Fruit fly (Drosophila melanogaster) whole organism, embryonic: Measurements from ENCODE around the gene Sgs1.

ENCODE experiments used
- Atf6 ChIP-seq: fragments of 200-800 bp; sonication (Bioruptor generic); IDR thresholded peaks from 2 replicates; pipeline ENCODE4 v1.3.6; 2022; ENCODE audit warnings: missing biosample characterization, missing genetic modification characterization
- Bgb ChIP-seq: fragments of 200-800 bp; sonication (Bioruptor generic); IDR thresholded peaks from 2 replicates; pipeline ENCODE4 v1.3.6; 2022; ENCODE audit warnings: missing biosample characterization, missing genetic modification characterization; ENCODE audit not compliant: partially characterized antibody
- CG10209 ChIP-seq: fragments of 200-800 bp; sonication (Bioruptor generic); optimal IDR thresholded peaks from 3 replicates; lab custom pipeline; 2017; ENCODE audit warnings: missing biosample characterization, mild to moderate bottlenecking, missing genetic modification characterization, missing genetic modification reagents
- CG10959 ChIP-seq: fragments of 200-800 bp; sonication (Bioruptor generic); IDR thresholded peaks from 2 replicates; pipeline ENCODE4 v1.3.6; 2022; ENCODE audit warnings: missing biosample characterization, missing genetic modification characterization
- CG11085 ChIP-seq: fragments of 200-800 bp; sonication (Bioruptor generic); IDR thresholded peaks from 2 replicates; pipeline ENCODE4 v1.3.6; 2022; ENCODE audit warnings: missing biosample characterization, missing genetic modification characterization
- CG11093 ChIP-seq: fragments of 200-800 bp; sonication (Bioruptor generic); IDR thresholded peaks from 3 replicates; pipeline ENCODE4 v1.3.6; 2022; ENCODE audit warnings: missing biosample characterization, missing genetic modification characterization
- CG12219 ChIP-seq: fragments of 200-800 bp; sonication (Bioruptor generic); optimal IDR thresholded peaks from 3 replicates; lab custom pipeline; 2018; ENCODE audit warnings: missing biosample characterization, mild to moderate bottlenecking, missing genetic modification characterization
- CG13287 ChIP-seq: fragments of 200-800 bp; sonication (Bioruptor generic); IDR thresholded peaks from 2 replicates; pipeline ENCODE4 v1.3.6; 2022; ENCODE audit warnings: missing biosample characterization, missing genetic modification characterization; ENCODE audit not compliant: partially characterized antibody
- CG14965 ChIP-seq: fragments of 200-800 bp; sonication (Bioruptor generic); optimal IDR thresholded peaks from 2 replicates; lab custom pipeline; 2016; ENCODE audit warnings: missing biosample characterization, missing genetic modification characterization, borderline replicate concordance
- CG1529 ChIP-seq: fragments of 200-800 bp; sonication (Bioruptor generic); optimal IDR thresholded peaks from 3 replicates; lab custom pipeline; 2018; ENCODE audit warnings: missing biosample characterization, missing genetic modification characterization
- CG16815 ChIP-seq: fragments of 200-800 bp; sonication (Bioruptor generic); optimal IDR thresholded peaks from 3 replicates; lab custom pipeline; 2017; ENCODE audit warnings: missing biosample characterization, mild to moderate bottlenecking, missing genetic modification characterization
- CG17361 ChIP-seq: fragments of 200-800 bp; sonication (Bioruptor generic); IDR thresholded peaks from 3 replicates; pipeline ENCODE4 v1.3.6; 2022; ENCODE audit warnings: missing biosample characterization, missing genetic modification characterization
- CG2116 ChIP-seq: fragments of 200-800 bp; sonication (Bioruptor generic); optimal IDR thresholded peaks from 3 replicates; lab custom pipeline; 2018; ENCODE audit warnings: missing biosample characterization, mild to moderate bottlenecking, missing genetic modification characterization
- CG2129 ChIP-seq: fragments of 200-800 bp; sonication (Bioruptor generic); IDR thresholded peaks from 2 replicates; pipeline ENCODE4 v1.3.6; 2022; ENCODE audit warnings: missing biosample characterization, missing genetic modification characterization; ENCODE audit not compliant: partially characterized antibody
- CG2889 ChIP-seq: fragments of 200-800 bp; sonication (Bioruptor generic); IDR thresholded peaks from 3 replicates; pipeline ENCODE4 v1.3.6; 2022; ENCODE audit warnings: missing biosample characterization, missing genetic modification characterization
- CG30020 ChIP-seq: fragments of 200-800 bp; optimal IDR thresholded peaks from 2 replicates; lab custom pipeline; 2019; ENCODE audit warnings: missing biosample characterization, mild to moderate bottlenecking, missing genetic modification characterization, moderate library complexity
- CG33213 ChIP-seq: fragments of 200-800 bp; sonication (Bioruptor generic); optimal IDR thresholded peaks from 3 replicates; lab custom pipeline; 2016; ENCODE audit warnings: missing biosample characterization, missing genetic modification characterization
- CG34422 ChIP-seq: fragments of 200-800 bp; sonication (Bioruptor generic); IDR thresholded peaks from 3 replicates; pipeline ENCODE4 v1.3.6; 2022; ENCODE audit warnings: missing biosample characterization, missing genetic modification characterization
- CG4820 ChIP-seq: fragments of 200-800 bp; sonication (Bioruptor generic); optimal IDR thresholded peaks from 3 replicates; lab custom pipeline; 2016; ENCODE audit warnings: missing biosample characterization, missing genetic modification characterization
- CG5180 ChIP-seq: fragments of 200-800 bp; sonication (Bioruptor generic); optimal IDR thresholded peaks from 3 replicates; lab custom pipeline; 2017; ENCODE audit warnings: missing biosample characterization, missing genetic modification characterization, mild to moderate bottlenecking, moderate library complexity, missing genetic modification reagents
- CG6254 ChIP-seq: fragments of 200-800 bp; sonication (Bioruptor generic); optimal IDR thresholded peaks from 3 replicates; lab custom pipeline; 2017; ENCODE audit warnings: mild to moderate bottlenecking, missing biosample characterization, missing genetic modification reagents, missing genetic modification characterization
- CG6272 ChIP-seq: fragments of 200-800 bp; sonication (Bioruptor generic); IDR thresholded peaks from 2 replicates; pipeline ENCODE4 v1.3.6; 2022; ENCODE audit warnings: missing biosample characterization, missing genetic modification characterization
- CG7928 ChIP-seq: fragments of 200-800 bp; sonication (Bioruptor generic); optimal IDR thresholded peaks from 2 replicates; lab custom pipeline; 2017; ENCODE audit warnings: missing biosample characterization, mild to moderate bottlenecking, missing genetic modification characterization
- CG8478 ChIP-seq: fragments of >200 bp; optimal IDR thresholded peaks from 2 replicates; lab custom pipeline; 2018
- CG8944 ChIP-seq: fragments of 200-800 bp; sonication (Bioruptor generic); optimal IDR thresholded peaks from 3 replicates; lab custom pipeline; 2016; ENCODE audit warnings: missing biosample characterization, missing genetic modification characterization
- CG9437 ChIP-seq: fragments of 200-800 bp; sonication (Bioruptor generic); optimal IDR thresholded peaks from 2 replicates; lab custom pipeline; 2018; ENCODE audit warnings: missing biosample characterization, mild to moderate bottlenecking, missing genetic modification characterization
- CG9817 ChIP-seq: fragments of 200-800 bp; sonication (Bioruptor generic); optimal IDR thresholded peaks from 2 replicates; lab custom pipeline; 2018; ENCODE audit warnings: missing biosample characterization, mild to moderate bottlenecking, missing genetic modification characterization, moderate library complexity
- Dad ChIP-seq: fragments of 200-800 bp; sonication (Bioruptor generic); optimal IDR thresholded peaks from 3 replicates; lab custom pipeline; 2016; ENCODE audit warnings: missing biosample characterization, missing genetic modification characterization
- Dip3 ChIP-seq: fragments of 200-800 bp; sonication (Bioruptor generic); optimal IDR thresholded peaks from 3 replicates; lab custom pipeline; 2016; ENCODE audit warnings: missing biosample characterization, missing genetic modification characterization
- Dref ChIP-seq: fragments of 200-800 bp; sonication (Bioruptor generic); IDR thresholded peaks from 2 replicates; pipeline ENCODE4 v1.3.6; 2022; ENCODE audit warnings: missing biosample characterization, missing genetic modification characterization
- Eip74EF ChIP-seq, 2 experiments: fragments of 200-800 bp in 1 of 2; fragments of >200 bp in 1 of 2; sonication (Bioruptor generic) in 1 of 2; optimal IDR thresholded peaks; 2 replicates each; lab custom pipeline; 2017 to 2019; ENCODE audit warnings: missing biosample characterization in 2 of 2, missing genetic modification characterization in 2 of 2, mild to moderate bottlenecking in 1 of 2, moderate library complexity in 1 of 2
- Kr ChIP-seq: fragments of 200-800 bp; sonication (Bioruptor generic); optimal IDR thresholded peaks from 2 replicates; lab custom pipeline; 2017; ENCODE audit warnings: missing biosample characterization, mild to moderate bottlenecking, missing genetic modification characterization
- MBD-R2 ChIP-seq: fragments of 200-800 bp; sonication (Bioruptor generic); IDR thresholded peaks from 2 replicates; pipeline ENCODE4 v1.3.6; 2022; ENCODE audit warnings: missing biosample characterization, missing genetic modification characterization
- NfI ChIP-seq: fragments of 200-800 bp; sonication (Bioruptor generic); optimal IDR thresholded peaks from 3 replicates; lab custom pipeline; 2018; ENCODE audit warnings: missing biosample characterization, mild to moderate bottlenecking, missing genetic modification characterization, moderate library complexity
- Oaz ChIP-seq: fragments of 200-800 bp; sonication (Bioruptor generic); IDR thresholded peaks from 2 replicates; pipeline ENCODE4 v1.3.6; 2022; ENCODE audit warnings: missing biosample characterization, missing genetic modification characterization
- Ravus ChIP-seq: fragments of 200-800 bp; sonication (Bioruptor generic); IDR thresholded peaks from 2 replicates; pipeline ENCODE4 v1.3.6; 2022; ENCODE audit warnings: missing biosample characterization, missing genetic modification characterization
- Ssrp ChIP-seq: fragments of 200-800 bp; sonication (Bioruptor generic); optimal IDR thresholded peaks from 2 replicates; lab custom pipeline; 2018; ENCODE audit warnings: missing biosample characterization, mild to moderate bottlenecking, missing genetic modification characterization, moderate library complexity
- amos ChIP-seq: fragments of 200-800 bp; sonication (Bioruptor generic); IDR thresholded peaks from 2 replicates; pipeline ENCODE4 v1.3.6; 2022; ENCODE audit warnings: missing biosample characterization, missing genetic modification characterization; ENCODE audit not compliant: partially characterized antibody
- crc ChIP-seq: fragments of 200-800 bp; sonication (Bioruptor generic); optimal IDR thresholded peaks from 2 replicates; lab custom pipeline; 2016; ENCODE audit warnings: missing biosample characterization, missing genetic modification characterization
- fd64A ChIP-seq: fragments of 200-800 bp; sonication (Bioruptor generic); optimal IDR thresholded peaks from 3 replicates; lab custom pipeline; 2018; ENCODE audit warnings: missing biosample characterization, mild to moderate bottlenecking, missing genetic modification characterization
- gfzf ChIP-seq: fragments of 200-800 bp; sonication (Bioruptor generic); optimal IDR thresholded peaks from 2 replicates; lab custom pipeline; 2016; ENCODE audit warnings: missing biosample characterization, mild to moderate bottlenecking, missing genetic modification characterization, moderate library complexity
- inv ChIP-seq: fragments of 200-800 bp; sonication (Bioruptor generic); IDR thresholded peaks from 2 replicates; pipeline ENCODE4 v1.3.6; 2022; ENCODE audit warnings: missing biosample characterization, missing genetic modification characterization; ENCODE audit not compliant: partially characterized antibody
- jigr1 ChIP-seq: fragments of 200-800 bp; sonication (Bioruptor generic); IDR thresholded peaks from 3 replicates; pipeline ENCODE4 v1.3.6; 2022; ENCODE audit warnings: missing biosample characterization, missing genetic modification characterization
- lbe ChIP-seq: fragments of 200-800 bp; sonication (Bioruptor generic); optimal IDR thresholded peaks from 2 replicates; lab custom pipeline; 2016; ENCODE audit warnings: missing biosample characterization, mild to moderate bottlenecking, missing genetic modification characterization
- pb ChIP-seq: fragments of 200-800 bp; sonication (Bioruptor generic); optimal IDR thresholded peaks from 3 replicates; lab custom pipeline; 2016; ENCODE audit warnings: missing biosample characterization, missing genetic modification characterization
- pho ChIP-seq: fragments of 200-800 bp; sonication (Bioruptor generic); optimal IDR thresholded peaks from 2 replicates; lab custom pipeline; 2016; ENCODE audit warnings: missing biosample characterization, missing genetic modification characterization
- ro ChIP-seq: fragments of 200-800 bp; sonication (Bioruptor generic); IDR thresholded peaks from 2 replicates; pipeline ENCODE4 v1.3.6; 2022; ENCODE audit warnings: missing biosample characterization, missing genetic modification characterization
- sima ChIP-seq: fragments of 200-800 bp; sonication (Bioruptor generic); optimal IDR thresholded peaks from 2 replicates; lab custom pipeline; 2016; ENCODE audit warnings: missing biosample characterization, missing genetic modification characterization
- tup ChIP-seq: fragments of 200-800 bp; sonication (Bioruptor generic); optimal IDR thresholded peaks from 2 replicates; lab custom pipeline; 2016; ENCODE audit warnings: missing biosample characterization, mild to moderate bottlenecking, missing genetic modification characterization, moderate library complexity
- vvl ChIP-seq: fragments of 200-800 bp; sonication (Bioruptor generic); IDR thresholded peaks from 2 replicates; pipeline ENCODE4 v1.3.6; 2022; ENCODE audit warnings: missing biosample characterization, missing genetic modification characterization
- zfh2 ChIP-seq: fragments of 200-800 bp; sonication (Bioruptor generic); optimal IDR thresholded peaks from 2 replicates; lab custom pipeline; 2016; ENCODE audit warnings: missing biosample characterization, missing genetic modification characterization

The Sgs1 gene

dm6 chr2L:4907986-4908385, 29.2 kb upstream of the Sgs1 start (continued):
- TF ChIP-seq CG12219 (GFP tag; lab: Kevin White, UChicago), result peak; percentile 67
- no peak for TF ChIP-seq zfh2 (GFP tag; lab: Kevin White, UChicago)
- no peak for TF ChIP-seq ro
- TF ChIP-seq Eip74EF (GFP tag; optimal IDR thresholded peaks at IDR 0.05; lab: Kevin White, UChicago), result peak in 1 of 2 experiments; percentile 84
- no peak for TF ChIP-seq tup (GFP tag; lab: Kevin White, UChicago)
- TF ChIP-seq crc (GFP tag; lab: Kevin White, UChicago), result no peak
- TF ChIP-seq CG4820 (GFP tag; lab: Kevin White, UChicago), result peak; percentile 41
- peak; percentile 36 for TF ChIP-seq CG6254 (GFP tag; lab: Kevin White, UChicago)
- no peak for TF ChIP-seq pb
- 0 out of 3 replicates have a peak, but pooled peaks have one; percentile 17 for TF ChIP-seq CG11093 (GFP tag; lab: Robert Waterston, UW)
- TF ChIP-seq CG5180 (GFP tag; lab: Kevin White, UChicago), result peak; percentile 75
- TF ChIP-seq CG6272 (GFP tag; lab: Robert Waterston, UW), result no peak
- peak; percentile 80 for TF ChIP-seq CG17361 (GFP tag; lab: Robert Waterston, UW)
- peak; percentile 87 for TF ChIP-seq vvl
- peak; percentile 47; the same call in 1 of the 3 replicates for TF ChIP-seq CG2889
- TF ChIP-seq Bgb (GFP tag; lab: Robert Waterston, UW), result no peak
- no peak for TF ChIP-seq CG7928
- peak; percentile 73 for TF ChIP-seq CG10209
- TF ChIP-seq Ssrp, result peak; percentile 67
- no peak for TF ChIP-seq CG8478 (lab: Kevin White, UChicago)
- no peak for TF ChIP-seq CG34422 (GFP tag; lab: Robert Waterston, UW)
- no peak for TF ChIP-seq CG13287 (GFP tag; lab: Robert Waterston, UW)
- TF ChIP-seq sima (GFP tag; lab: Kevin White, UChicago), result no peak
- TF ChIP-seq CG8944 (GFP tag; lab: Kevin White, UChicago), result no peak
- TF ChIP-seq lbe, result no peak
- no peak for TF ChIP-seq CG10959 (GFP tag; lab: Robert Waterston, UW)
- no peak for TF ChIP-seq CG16815
- no peak for TF ChIP-seq Dip3 (GFP tag; lab: Kevin White, UChicago)
- TF ChIP-seq Dref, result no peak
- no peak for TF ChIP-seq MBD-R2
- no peak for TF ChIP-seq CG2129 (GFP tag; lab: Robert Waterston, UW)
- TF ChIP-seq CG9437, result peak; percentile 68
- no peak for TF ChIP-seq Ravus (GFP tag; lab: Robert Waterston, UW)
- TF ChIP-seq gfzf, result no peak
- TF ChIP-seq CG9817, result peak; percentile 21
- TF ChIP-seq pho (GFP tag; lab: Kevin White, UChicago), result no peak
- TF ChIP-seq CG2116 (GFP tag; lab: Kevin White, UChicago), result peak; percentile 35
- no peak for TF ChIP-seq CG33213 (GFP tag; lab: Kevin White, UChicago)
- TF ChIP-seq CG11085, result no peak
- no peak for TF ChIP-seq CG14965 (GFP tag; lab: Kevin White, UChicago)
- TF ChIP-seq NfI, result peak; percentile 28
- TF ChIP-seq CG1529 (GFP tag; lab: Kevin White, UChicago), result peak; percentile 68
- peak; percentile 10 for TF ChIP-seq fd64A (GFP tag; lab: Kevin White, UChicago)
- no peak for TF ChIP-seq inv
- peak; percentile 23; the same call in 1 of the 2 replicates for TF ChIP-seq Oaz (GFP tag; lab: Robert Waterston, UW)
- no peak for TF ChIP-seq amos (GFP tag; lab: Robert Waterston, UW)
- TF ChIP-seq Kr, result no peak
- TF ChIP-seq Atf6 (GFP tag; lab: Robert Waterston, UW), result peak; percentile 57; the same call in 1 of the 2 replicates
- TF ChIP-seq jigr1 (GFP tag; lab: Robert Waterston, UW), result no peak
- TF ChIP-seq CG30020 (tag; lab: Kevin White, UChicago), result peak; percentile 8
- TF ChIP-seq Dad (GFP tag; lab: Kevin White, UChicago), result peak; percentile 4
